Fruit fly (Drosophila melanogaster) whole organism, embryonic: Measurements from ENCODE around the gene CG32436.

Experiments
- CG10654 ChIP-seq: fragments of 200-800 bp; sonication (Bioruptor generic); optimal IDR thresholded peaks from 2 replicates; lab custom pipeline; 2016; ENCODE audit warnings: missing biosample characterization, missing genetic modification characterization
- CG17568 ChIP-seq: fragments of 200-800 bp; sonication (Bioruptor generic); optimal IDR thresholded peaks from 2 replicates; lab custom pipeline; 2018; ENCODE audit warnings: missing biosample characterization, mild to moderate bottlenecking, missing genetic modification characterization, moderate library complexity
- CG18476 ChIP-seq: fragments of 200-800 bp; sonication (Bioruptor generic); optimal IDR thresholded peaks from 2 replicates; lab custom pipeline; 2016; ENCODE audit warnings: missing biosample characterization, mild to moderate bottlenecking, missing genetic modification characterization
- Ets97D ChIP-seq: fragments of 200-800 bp; sonication (Bioruptor generic); optimal IDR thresholded peaks from 3 replicates; lab custom pipeline; 2016; ENCODE audit warnings: missing biosample characterization, missing genetic modification characterization
- chn ChIP-seq: fragments of 200-800 bp; sonication (Bioruptor generic); optimal IDR thresholded peaks from 2 replicates; lab custom pipeline; 2016; ENCODE audit warnings: missing biosample characterization, missing genetic modification characterization

DNA sequence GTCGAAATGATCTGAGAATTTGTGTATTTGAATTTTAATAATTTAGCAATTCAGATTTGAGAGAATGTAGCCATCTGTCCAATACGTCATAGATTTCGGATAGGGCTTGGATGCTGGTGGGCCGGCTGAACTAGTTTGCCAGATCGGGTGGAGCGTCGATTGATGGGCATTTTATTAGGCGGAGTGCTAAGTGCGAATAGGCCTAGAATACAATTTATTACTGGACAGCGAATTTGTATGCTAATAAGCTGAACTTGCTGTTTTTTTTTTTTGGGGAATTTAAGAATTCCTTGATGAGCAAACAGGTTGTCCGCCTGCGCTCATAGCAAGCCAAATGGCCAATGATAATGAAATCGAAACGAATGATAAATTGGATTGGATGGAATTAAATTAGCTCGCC lies 44.6 kb upstream of the CG32436 start:
- TF ChIP-seq CG10654, result no peak
- no peak for TF ChIP-seq CG18476 (GFP tag; lab: Kevin White, UChicago)
- no peak for TF ChIP-seq chn
- no peak for TF ChIP-seq Ets97D (GFP tag; lab: Kevin White, UChicago)
- no peak for TF ChIP-seq CG17568 (GFP tag; lab: Kevin White, UChicago)
